Worm (Caenorhabditis elegans): ENCODE data around the gene ttr-8.

The ttr-8 gene

DNA sequence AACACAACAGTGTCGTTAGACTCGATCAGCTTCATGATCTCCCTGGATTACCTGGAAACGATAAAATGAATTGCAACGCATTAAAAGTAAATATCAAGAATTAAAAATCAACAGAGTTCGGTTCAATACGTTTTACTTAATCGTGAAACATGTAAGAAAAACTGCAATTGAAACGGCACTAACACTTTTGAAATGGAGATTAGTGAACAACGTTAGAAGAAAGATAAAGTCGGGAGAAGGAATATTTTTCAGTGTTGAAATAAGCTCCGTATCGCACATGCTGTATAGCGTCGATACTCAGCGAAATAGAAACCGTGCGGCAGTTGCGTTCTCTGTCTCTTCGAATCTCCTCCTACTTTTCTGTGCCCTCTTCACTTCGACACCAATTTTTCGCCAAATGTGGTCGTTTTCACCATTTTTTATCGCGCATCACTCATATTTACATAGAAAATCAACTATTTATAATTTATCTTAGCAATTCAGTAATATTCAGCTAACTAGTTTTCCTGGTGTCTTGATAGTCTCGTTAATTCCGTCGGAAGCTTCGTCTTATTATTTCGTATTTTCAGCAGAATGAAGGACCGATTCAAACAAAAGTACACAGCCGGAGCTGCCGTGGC, 7.7 kb upstream of the ttr-8 start, which contains the start of the genes rpl-9 and lpd-7 (continued):
- TF ChIP-seq nhr-77 (tag; optimal IDR thresholded peaks at IDR 0.05), result peak; percentile 81
- peak; percentile 58 for TF ChIP-seq dve-1 (tag; optimal IDR thresholded peaks at IDR 0.05; ENCODE audit: insufficient read depth)
- no peak for TF ChIP-seq lin-15B (tag; optimal IDR thresholded peaks at IDR 0.05)
- TF ChIP-seq zfp-2 (tag; optimal IDR thresholded peaks at IDR 0.05), result peak; percentile 89
- peak; percentile 58 for TF ChIP-seq hmg-1.1 (GFP tag; IDR thresholded peaks at IDR 0.05)
- no peak for TF ChIP-seq fos-1 (tag; optimal IDR thresholded peaks at IDR 0.05)
- TF ChIP-seq lsy-2 (tag; optimal IDR thresholded peaks at IDR 0.05), result peak; percentile 2 to 91
- peak; percentile 91 for TF ChIP-seq mep-1 (tag; optimal IDR thresholded peaks at IDR 0.05)
- TF ChIP-seq gei-8 (GFP tag; optimal IDR thresholded peaks at IDR 0.05), result no peak
- TF ChIP-seq nhr-25 (tag; optimal IDR thresholded peaks at IDR 0.05; ENCODE audit: borderline replicate concordance, insufficient read depth), result peak; percentile 42
- no peak for TF ChIP-seq Y75B8A.6 (GFP tag; IDR thresholded peaks at IDR 0.05)
- peak; percentile 95 for TF ChIP-seq nhr-6 (tag; optimal IDR thresholded peaks at IDR 0.05)
- TF ChIP-seq daf-16 (GFP tag; optimal IDR thresholded peaks at IDR 0.05), result no peak
- peak; percentile 71 for TF ChIP-seq daf-16 (tag; optimal IDR thresholded peaks at IDR 0.05)
- TF ChIP-seq aha-1 (tag), result peak; percentile 77
- no peak for TF ChIP-seq ztf-11 (tag; optimal IDR thresholded peaks at IDR 0.05)
- TF ChIP-seq spr-1 (tag; optimal IDR thresholded peaks at IDR 0.05), result no peak
- TF ChIP-seq spr-3 (GFP tag; optimal IDR thresholded peaks at IDR 0.05), result no peak
- peak; percentile 89 for TF ChIP-seq nhr-11 (tag; optimal IDR thresholded peaks at IDR 0.05)
- no peak for TF ChIP-seq madf-5 (GFP tag; IDR thresholded peaks at IDR 0.05)
- TF ChIP-seq ztf-7 (tag; optimal IDR thresholded peaks at IDR 0.05), result no peak
- no peak for TF ChIP-seq nhr-42 (GFP tag; IDR thresholded peaks at IDR 0.05)
- TF ChIP-seq hif-1 (tag; optimal IDR thresholded peaks at IDR 0.05), result peak in 1 of 2 experiments; percentile 63
- no peak for TF ChIP-seq saeg-2 (GFP tag; IDR thresholded peaks at IDR 0.05)
- no peak for TF ChIP-seq dmd-9 (GFP tag; IDR thresholded peaks at IDR 0.05)
- TF ChIP-seq tag-97 (GFP tag; IDR thresholded peaks at IDR 0.05), result no peak

DNA sequence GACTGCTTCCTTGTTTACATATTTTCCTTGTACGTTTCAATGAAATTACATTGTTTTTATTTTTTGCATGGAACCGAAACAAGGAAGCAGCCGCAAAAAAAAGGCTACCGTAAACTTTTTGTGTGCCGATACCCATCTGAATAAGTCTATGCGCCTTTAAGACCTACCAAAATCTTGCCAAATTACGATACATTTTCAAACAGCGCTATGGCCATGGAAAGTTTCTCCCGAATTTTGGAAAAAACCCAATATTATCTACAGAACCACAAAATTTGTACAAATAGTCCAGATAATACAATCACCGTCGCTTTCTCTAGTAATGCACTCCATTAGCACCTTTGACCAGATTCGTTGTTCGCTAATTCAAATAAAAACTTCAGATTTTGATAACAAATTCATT, 6.6 kb upstream of the ttr-8 start:
- TF ChIP-seq zip-11 (GFP tag; IDR thresholded peaks at IDR 0.05) (no peak), sdz-12 (GFP tag; optimal IDR thresholded peaks at IDR 0.05) (no peak), ceh-62 (tag; optimal IDR thresholded peaks at IDR 0.05) (no peak), unc-62 (GFP tag; optimal IDR thresholded peaks at IDR 0.05 in 1 of 2) (no peak), unc-62 (tag; optimal IDR thresholded peaks at IDR 0.05) (no peak), rbr-2 (tag; optimal IDR thresholded peaks at IDR 0.05) (no peak), fkh-10 (GFP tag; optimal IDR thresholded peaks at IDR 0.05) (no peak), vab-7 (GFP tag; IDR thresholded peaks at IDR 0.05) (no peak), arid-1 (GFP tag; conservative IDR thresholded peaks at IDR 0.05) (0 out of 2 replicates have a peak, but pooled peaks have one; percentile 36), nhr-41 (GFP tag; IDR thresholded peaks at IDR 0.05) (no peak), nhr-28 (tag; optimal IDR thresholded peaks at IDR 0.05) (no peak), mdt-29 (GFP tag; IDR thresholded peaks at IDR 0.05) (no peak), dpl-1 (GFP tag; optimal IDR thresholded peaks at IDR 0.05) (no peak), mxl-2 (GFP tag; conservative IDR thresholded peaks at IDR 0.05) (no peak), egl-27 (tag; optimal IDR thresholded peaks at IDR 0.05) (no peak), F49E8.2 (tag; optimal IDR thresholded peaks at IDR 0.05; ENCODE audit: borderline replicate concordance) (peak; percentile 23), daf-12 (tag; optimal IDR thresholded peaks at IDR 0.05) (no peak), ama-1 (optimal IDR thresholded peaks at IDR 0.05) (no peak), ceh-20 (GFP tag; IDR thresholded peaks at IDR 0.05) (no peak), tra-1 (GFP tag; IDR thresholded peaks at IDR 0.05) (no peak), lsy-2 (tag; optimal IDR thresholded peaks at IDR 0.05) (no peak), lin-39 (tag; optimal IDR thresholded peaks at IDR 0.05) (no peak), hif-1 (tag; optimal IDR thresholded peaks at IDR 0.05) (no peak), Y48G9A.11 (GFP tag; IDR thresholded peaks at IDR 0.05) (peak; percentile 56), ztf-11 (tag; optimal IDR thresholded peaks at IDR 0.05) (no peak), nhr-25 (tag; optimal IDR thresholded peaks at IDR 0.05; ENCODE audit: borderline replicate concordance, insufficient read depth) (no peak), aha-1 (tag) (peak; percentile 43), set-16 (GFP tag; IDR thresholded peaks at IDR 0.05) (no peak), fos-1 (tag; optimal IDR thresholded peaks at IDR 0.05) (no peak), saeg-2 (GFP tag; IDR thresholded peaks at IDR 0.05) (no peak), lin-13 (GFP tag; optimal IDR thresholded peaks at IDR 0.05) (no peak), nhr-11 (tag; optimal IDR thresholded peaks at IDR 0.05) (no peak), mxl-3 (GFP tag; optimal IDR thresholded peaks at IDR 0.05) (no peak)
